Worm (Caenorhabditis elegans) whole organism, midembryonic: ENCODE measurements around the gene hyl-2.
A peak's percentile ranks its signal among the peaks of the same experiment; 100 is the strongest.

Source experiments
- T22C8.4 ChIP-seq: fragments of 200-800 bp; sonication (Bioruptor generic); IDR thresholded peaks from 2 replicates; pipeline ENCODE4 v1.3.6; 2022; ENCODE audit warnings: missing genetic modification characterization, missing compliant biosample characterization
- cog-1 ChIP-seq: sonication (generic microtip); optimal IDR thresholded peaks from 2 replicates; lab custom pipeline; 2016; ENCODE audit warnings: missing genetic modification characterization, missing compliant biosample characterization
- flt-1 ChIP-seq: fragments of 200-800 bp; sonication (Bioruptor generic); IDR thresholded peaks from 2 replicates; pipeline ENCODE4 v1.3.6; 2022; ENCODE audit warnings: missing genetic modification characterization, missing compliant biosample characterization
- klf-2 ChIP-seq: fragments of 200-800 bp; sonication (Bioruptor generic); conservative IDR thresholded peaks from 2 replicates; pipeline ENCODE4 v1.3.6; 2022; ENCODE audit warnings: missing genetic modification reagents, missing genetic modification characterization, missing compliant biosample characterization
- med-1 ChIP-seq: sonication (generic microtip); optimal IDR thresholded peaks from 2 replicates; lab custom pipeline; 2017; ENCODE audit warnings: missing genetic modification characterization, mild to moderate bottlenecking, missing compliant biosample characterization, antibody characterized with exemption, missing genetic modification reagents; ENCODE audit not compliant: insufficient read depth
- ref-1 ChIP-seq: fragments of 200-800 bp; sonication (Bioruptor generic); conservative IDR thresholded peaks from 2 replicates; pipeline ENCODE4 v1.3.6; 2022; ENCODE audit warnings: missing genetic modification reagents, missing genetic modification characterization, missing compliant biosample characterization
- tab-1 ChIP-seq: fragments of 200-800 bp; sonication (Bioruptor generic); IDR thresholded peaks from 2 replicates; pipeline ENCODE4 v1.3.6; 2022; ENCODE audit warnings: missing genetic modification characterization, missing compliant biosample characterization
- ztf-23 ChIP-seq: fragments of 200-800 bp; sonication (Bioruptor generic); IDR thresholded peaks from 2 replicates; pipeline ENCODE4 v1.3.6; 2022; ENCODE audit warnings: missing genetic modification reagents, missing genetic modification characterization, missing compliant biosample characterization
- ztf-29 ChIP-seq: fragments of 200-800 bp; sonication (Bioruptor generic); IDR thresholded peaks from 2 replicates; pipeline ENCODE4 v1.3.6; 2022; ENCODE audit warnings: missing genetic modification reagents, missing genetic modification characterization, missing compliant biosample characterization

hyl-2 gene

ce11 chrX:4699411-4700050, at the start of gene hyl-2:
TSS of gene hyl-2 (minus strand) at chrX:4699461.
- TF ChIP-seq klf-2 (no peak), cog-1 (no peak), ztf-29 (GFP tag; lab: Robert Waterston, UW) (no peak), ztf-23 (GFP tag; lab: Robert Waterston, UW) (0 out of 2 replicates have a peak, but pooled peaks have one; percentile 31), ref-1 (GFP tag; lab: Robert Waterston, UW) (no peak)

ce11 chrX:4744037-4744436, 44.8 kb upstream of the hyl-2 start:
- no peak for TF ChIP-seq med-1 (GFP tag; lab: Kevin White, UChicago)
- no peak for TF ChIP-seq ztf-23 (GFP tag; lab: Robert Waterston, UW)
- no peak for TF ChIP-seq ztf-29 (GFP tag; lab: Robert Waterston, UW)
- TF ChIP-seq ref-1 (GFP tag; lab: Robert Waterston, UW) = no peak
- no peak for TF ChIP-seq klf-2
- TF ChIP-seq cog-1 = no peak
- no peak for TF ChIP-seq tab-1
- no peak for TF ChIP-seq T22C8.4 (GFP tag; lab: Robert Waterston, UW)
- TF ChIP-seq flt-1 (GFP tag; lab: Robert Waterston, UW) = no peak

DNA sequence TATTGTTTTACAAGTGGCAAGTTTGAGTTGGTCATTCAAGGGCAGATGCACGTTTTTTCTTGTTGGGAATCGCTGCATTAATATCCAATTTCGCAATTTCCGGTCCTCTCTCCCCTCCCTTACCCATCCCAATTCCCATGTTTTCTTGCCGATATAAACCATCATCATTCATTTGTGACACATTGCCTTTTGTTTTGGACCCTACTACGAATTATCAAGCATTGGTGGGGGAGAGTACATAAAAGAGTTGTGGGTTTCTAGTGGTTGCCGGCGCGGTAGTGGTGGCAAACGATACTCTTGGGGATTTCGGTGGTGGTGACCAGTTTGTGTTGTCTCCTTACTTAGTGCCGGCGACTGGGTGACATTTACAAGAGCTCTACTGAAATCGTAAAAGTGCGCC, 43.0 kb upstream of the hyl-2 start:
- TF ChIP-seq flt-1 (GFP tag; lab: Robert Waterston, UW) (0 out of 2 replicates have a peak, but pooled peaks have one; percentile 27), tab-1 (no peak), cog-1 (no peak), klf-2 (no peak)

DNA sequence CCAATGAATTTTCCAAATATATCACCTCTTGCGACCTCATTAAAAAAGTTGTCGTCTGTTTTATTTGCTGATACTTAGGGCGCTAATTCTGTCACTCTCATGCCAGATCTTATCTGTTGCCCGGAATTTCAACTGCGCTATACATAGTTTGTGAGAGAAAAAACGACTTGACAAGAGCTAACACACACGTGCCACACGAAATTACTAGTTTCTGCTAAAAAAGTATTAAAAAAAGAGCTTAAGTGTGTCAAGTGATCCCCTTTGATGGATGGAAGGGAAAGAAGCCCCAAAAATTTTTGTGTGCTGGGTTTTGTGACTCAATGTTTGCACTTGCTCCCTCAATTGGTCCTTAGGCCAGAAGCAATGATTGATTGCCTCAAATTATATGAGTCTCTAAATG, 41.4 kb upstream of the hyl-2 start:
- no peak for TF ChIP-seq ref-1 (GFP tag; lab: Robert Waterston, UW)
- no peak for TF ChIP-seq flt-1 (GFP tag; lab: Robert Waterston, UW)
- no peak for TF ChIP-seq klf-2
- TF ChIP-seq ztf-23 (GFP tag; lab: Robert Waterston, UW) = no peak
- TF ChIP-seq T22C8.4 (GFP tag; lab: Robert Waterston, UW) = no peak
- TF ChIP-seq ztf-29 (GFP tag; lab: Robert Waterston, UW) = no peak
- TF ChIP-seq med-1 (GFP tag; lab: Kevin White, UChicago) = no peak
- TF ChIP-seq tab-1 = no peak
- TF ChIP-seq cog-1 = no peak

DNA sequence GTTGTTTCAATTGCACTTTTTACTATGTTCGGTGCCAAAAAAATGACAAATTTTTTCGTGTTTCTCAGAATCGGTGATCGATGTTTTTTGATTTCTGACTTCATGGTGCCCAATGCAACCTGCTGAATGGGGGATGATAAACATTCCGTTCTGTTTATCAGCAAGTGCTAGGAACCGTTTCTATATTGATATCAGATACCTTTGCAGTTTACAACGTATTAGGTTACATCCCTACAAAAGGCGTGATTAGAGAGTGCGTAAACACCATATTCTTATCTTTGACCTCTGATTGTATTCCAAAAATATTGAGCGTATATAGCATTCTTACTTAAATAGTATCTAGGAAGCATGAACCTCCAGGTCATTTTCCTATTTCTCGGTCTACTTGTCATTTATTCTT, 33.5 kb upstream of the hyl-2 start, which contains the start of gene aman-1:
Gene aman-1, plus strand, starts transcription at position 344 of the 400 bp plus-strand sequence.
- TF ChIP-seq med-1 (GFP tag; lab: Kevin White, UChicago) (no peak), cog-1 (no peak), T22C8.4 (GFP tag; lab: Robert Waterston, UW) (no peak), ztf-23 (GFP tag; lab: Robert Waterston, UW) (no peak), flt-1 (GFP tag; lab: Robert Waterston, UW) (no peak), klf-2 (no peak), ref-1 (GFP tag; lab: Robert Waterston, UW) (no peak), tab-1 (no peak), ztf-29 (GFP tag; lab: Robert Waterston, UW) (no peak)

ce11 chrX:4727388-4727787, 28.1 kb upstream of the hyl-2 start, which contains the start of gene acc-3:
TSS of gene acc-3 (minus strand) at chrX:4727488.
- TF ChIP-seq ztf-29 (GFP tag; lab: Robert Waterston, UW) (no peak), klf-2 (no peak), ref-1 (GFP tag; lab: Robert Waterston, UW) (no peak), T22C8.4 (GFP tag; lab: Robert Waterston, UW) (no peak), ztf-23 (GFP tag; lab: Robert Waterston, UW) (no peak), flt-1 (GFP tag; lab: Robert Waterston, UW) (no peak), cog-1 (no peak), tab-1 (no peak), med-1 (GFP tag; lab: Kevin White, UChicago) (no peak)

DNA sequence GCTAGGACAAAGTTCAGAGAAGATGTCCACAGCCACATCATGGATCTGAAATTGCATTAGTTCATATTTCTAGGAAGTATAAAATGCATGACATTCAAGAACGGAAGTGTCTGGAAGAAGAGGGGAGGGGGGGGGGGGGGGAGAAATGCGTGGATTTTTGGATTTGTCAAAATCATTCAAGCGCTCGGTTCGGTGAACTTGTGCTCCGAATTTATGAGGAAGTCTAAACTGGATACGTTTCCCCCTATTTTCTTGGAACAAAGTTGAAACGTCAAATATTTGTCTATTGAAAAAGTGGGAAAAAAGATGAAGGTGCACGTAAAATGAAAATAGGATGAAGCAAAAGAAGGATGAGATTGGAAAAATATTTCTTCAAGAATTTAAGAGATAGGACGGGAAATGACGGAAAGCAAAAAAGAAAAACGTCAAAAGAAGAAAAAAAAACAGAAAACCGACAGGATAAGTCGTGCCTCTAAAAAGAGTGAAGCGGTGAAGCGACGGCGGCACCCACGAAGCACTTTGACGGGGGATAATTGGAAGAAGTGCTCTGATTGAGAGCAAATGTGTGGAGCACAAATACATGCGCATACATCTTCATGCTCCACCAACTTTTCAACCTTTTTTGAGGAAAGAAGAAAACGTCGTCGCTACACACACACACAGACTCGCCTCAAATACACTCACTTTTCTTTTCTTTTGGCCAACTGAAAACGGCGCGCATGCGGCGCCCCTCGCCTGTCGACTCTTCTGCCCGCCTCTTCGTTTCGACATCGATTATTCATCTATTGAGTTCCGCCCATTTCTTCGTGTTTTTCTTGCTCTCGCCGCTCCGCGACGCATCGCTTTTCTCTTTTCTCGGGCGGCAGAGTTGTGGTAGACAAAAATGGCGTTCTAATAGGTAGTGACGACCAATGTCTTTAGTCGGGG, 21.6 kb upstream of the hyl-2 start, which contains the start of gene F55D10.4:
Gene F55D10.4, minus strand, starts transcription at position 51 of the 927 bp plus-strand sequence.
- TF ChIP-seq cog-1 (no peak), ztf-23 (GFP tag; lab: Robert Waterston, UW) (no peak), tab-1 (no peak), ref-1 (GFP tag; lab: Robert Waterston, UW) (no peak), klf-2 (no peak), med-1 (GFP tag; lab: Kevin White, UChicago) (no peak), T22C8.4 (GFP tag; lab: Robert Waterston, UW) (no peak), flt-1 (GFP tag; lab: Robert Waterston, UW) (no peak), ztf-29 (GFP tag; lab: Robert Waterston, UW) (no peak)

DNA sequence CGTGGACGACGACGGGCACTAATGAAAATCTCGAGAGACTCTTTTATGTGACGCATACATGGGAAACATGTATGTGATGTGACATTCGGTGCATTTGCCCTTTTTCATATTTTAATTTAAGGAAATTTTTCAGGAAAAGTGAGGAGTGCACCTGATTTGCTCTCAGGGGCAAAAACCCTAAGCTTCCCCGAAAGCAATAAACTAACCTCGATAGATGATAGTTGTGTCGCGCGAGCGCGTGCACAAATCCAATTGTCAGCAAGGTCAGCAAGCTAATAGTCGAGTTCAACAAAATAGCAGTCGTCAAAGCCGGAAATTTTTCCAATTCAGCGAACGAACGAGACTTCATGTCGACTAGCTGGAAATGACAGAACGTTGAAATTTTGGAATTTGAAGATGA, 18.9 kb upstream of the hyl-2 start:
- TF ChIP-seq flt-1 (GFP tag; lab: Robert Waterston, UW) (no peak), ref-1 (GFP tag; lab: Robert Waterston, UW) (no peak), ztf-29 (GFP tag; lab: Robert Waterston, UW) (no peak), klf-2 (no peak), cog-1 (no peak), ztf-23 (GFP tag; lab: Robert Waterston, UW) (no peak), T22C8.4 (GFP tag; lab: Robert Waterston, UW) (no peak), tab-1 (no peak), med-1 (GFP tag; lab: Kevin White, UChicago) (no peak)

ce11 chrX:4715107-4715506, 15.8 kb upstream of the hyl-2 start, which contains the start of gene rpl-25.1:
TSS of gene rpl-25.1 (plus strand) at chrX:4715178.
- TF ChIP-seq ztf-23 (GFP tag; lab: Robert Waterston, UW) (no peak), tab-1 (0 out of 2 replicates have a peak, but pooled peaks have one; percentile 20), T22C8.4 (GFP tag; lab: Robert Waterston, UW) (peak; percentile 39; the same call in 1 of the 2 replicates)
